Fruit fly (Drosophila melanogaster) ovary, adult (tissue): ENCODE measurements around the gene Snx21.
A peak's percentile ranks its signal among the peaks of the same experiment; 100 is the strongest.

Source experiments
- CG17801 ChIP-seq: fragments of 200-800 bp; optimal IDR thresholded peaks from 2 replicates; lab custom pipeline; 2019; ENCODE audit warnings: missing biosample characterization, mild to moderate bottlenecking, missing genetic modification characterization, moderate library complexity; ENCODE audit not compliant: partially characterized antibody

Gene Snx21

dm6 chr2L:2769476-2770185 lies 4.2 kb upstream of the Snx21 start, which contains the start of the genes colt and HINT1:
colt (minus strand) TSS chr2L:2770069.
HINT1 (plus strand) TSS chr2L:2770135.
- peak; percentile 55 for TF ChIP-seq CG17801 (GFP tag; lab: Kevin White, UChicago)

- TF ChIP-seq CG17801 (GFP tag; lab: Kevin White, UChicago): peak; percentile 28
These were observed 2.2 kb upstream of the Snx21 start, which contains the start of the genes Taf10b and Taf10 for dm6 chr2L:2767627-2768026. Taf10b (minus strand) TSS chr2L:2767845. Taf10 (plus strand) TSS chr2L:2767890.

- TF ChIP-seq CG17801 (GFP tag; lab: Kevin White, UChicago): no peak
These were observed 5.2 kb downstream of the Snx21 start for dm6 chr2L:2760288-2760687.

dm6 chr2L:2759654-2760053 lies 5.8 kb downstream of the Snx21 start, which contains the start of the genes HemK2, Snapin and Tnpo-SR:
HemK2 (minus strand) TSS chr2L:2759677.
Snapin (minus strand) TSS chr2L:2759677.
Tnpo-SR (plus strand) TSS chr2L:2759924.
- peak; percentile 92 for TF ChIP-seq CG17801 (GFP tag; lab: Kevin White, UChicago)

- no peak for TF ChIP-seq CG17801 (GFP tag; lab: Kevin White, UChicago)
These were observed 7.4 kb downstream of the Snx21 start for dm6 chr2L:2757930-2758556.

- no peak for TF ChIP-seq CG17801 (GFP tag; lab: Kevin White, UChicago)
These were observed 10.2 kb downstream of the Snx21 start for dm6 chr2L:2755323-2755695.

dm6 chr2L:2754437-2755322 lies 10.8 kb downstream of the Snx21 start:
- TF ChIP-seq CG17801 (GFP tag; lab: Kevin White, UChicago): peak; percentile 75

- no peak for TF ChIP-seq CG17801 (GFP tag; lab: Kevin White, UChicago)
These were observed 11.6 kb downstream of the Snx21 start for dm6 chr2L:2753789-2754436.

dm6 chr2L:2752460-2753411 lies 12.7 kb downstream of the Snx21 start, which contains the start of gene Pgk:
Pgk (minus strand) TSS chr2L:2753068.
- TF ChIP-seq CG17801 (GFP tag; lab: Kevin White, UChicago): peak; percentile 75

dm6 chr2L:2751904-2752459 lies 13.5 kb downstream of the Snx21 start, which contains the start of gene Bacc:
Bacc (plus strand) TSS chr2L:2752445.
- peak; percentile 89 for TF ChIP-seq CG17801 (GFP tag; lab: Kevin White, UChicago)

- no peak for TF ChIP-seq CG17801 (GFP tag; lab: Kevin White, UChicago)
These were observed 14.3 kb downstream of the Snx21 start for dm6 chr2L:2751085-2751710.

dm6 chr2L:2750337-2751084 lies 15.0 kb downstream of the Snx21 start:
- TF ChIP-seq CG17801 (GFP tag; lab: Kevin White, UChicago): peak; percentile 27
